Worm (Caenorhabditis elegans) whole organism, L2 larva: ENCODE data around the gene C14E2.4.
A peak's percentile ranks its signal among the peaks of the same experiment; 100 is the strongest.

ENCODE experiments used
- C34F6.9 ChIP-seq: fragments of 150-350 bp; optimal IDR thresholded peaks from 2 replicates; lab custom pipeline; 2014; ENCODE audit warnings: missing biosample characterization, missing genetic modification characterization
- F13H6.1 ChIP-seq: sonication (generic microtip); optimal IDR thresholded peaks from 2 replicates; lab custom pipeline; 2016; ENCODE audit warnings: missing genetic modification characterization, missing compliant biosample characterization
- Y55F3AM.14 ChIP-seq: fragments of 200-800 bp; sonication (Bioruptor generic); optimal IDR thresholded peaks from 2 replicates; lab custom pipeline; 2018; ENCODE audit warnings: mild to moderate bottlenecking, missing genetic modification characterization, missing compliant biosample characterization
- ZK546.5 ChIP-seq: sonication (generic microtip); optimal IDR thresholded peaks from 2 replicates; lab custom pipeline; 2017; ENCODE audit warnings: missing biosample characterization, missing genetic modification characterization
- alr-1 ChIP-seq: fragments of 150-350 bp; optimal IDR thresholded peaks from 2 replicates; lab custom pipeline; 2014; ENCODE audit warnings: missing biosample characterization, missing genetic modification characterization
- ama-1 ChIP-seq: fragments of 150-350 bp; optimal IDR thresholded peaks from 2 replicates; lab custom pipeline; 2018; ENCODE audit warnings: inconsistent platforms
- blmp-1 ChIP-seq: sonication (generic microtip); optimal IDR thresholded peaks from 2 replicates; lab custom pipeline; 2017; ENCODE audit warnings: missing genetic modification characterization, mild to moderate bottlenecking, missing compliant biosample characterization, antibody characterized with exemption, moderate library complexity; ENCODE audit not compliant: insufficient read depth
- ceh-16 ChIP-seq: fragments of 150-350 bp; optimal IDR thresholded peaks from 2 replicates; lab custom pipeline; 2014; ENCODE audit warnings: missing biosample characterization, missing genetic modification characterization
- ceh-82 ChIP-seq: fragments of 150-350 bp; optimal IDR thresholded peaks from 2 replicates; lab custom pipeline; 2014; ENCODE audit warnings: missing biosample characterization, missing genetic modification characterization
- crh-2 ChIP-seq: sonication (generic microtip); optimal IDR thresholded peaks from 2 replicates; lab custom pipeline; 2017; ENCODE audit warnings: missing biosample characterization, missing genetic modification characterization
- dmd-4 ChIP-seq: sonication (generic microtip); optimal IDR thresholded peaks from 2 replicates; lab custom pipeline; 2017; ENCODE audit warnings: missing biosample characterization, missing genetic modification characterization
- egl-27 ChIP-seq: sonication (generic microtip); optimal IDR thresholded peaks from 3 replicates; lab custom pipeline; 2017; ENCODE audit warnings: missing biosample characterization, missing genetic modification reagents, missing genetic modification characterization
- elt-1 ChIP-seq: fragments of 150-350 bp; optimal IDR thresholded peaks from 2 replicates; lab custom pipeline; 2014; ENCODE audit warnings: missing biosample characterization, missing genetic modification characterization
- elt-3 ChIP-seq: sonication (generic microtip); optimal IDR thresholded peaks from 2 replicates; lab custom pipeline; 2017; ENCODE audit warnings: missing biosample characterization, missing genetic modification characterization
- gmeb-1 ChIP-seq: fragments of 150-350 bp; optimal IDR thresholded peaks from 2 replicates; lab custom pipeline; 2014; ENCODE audit warnings: missing biosample characterization, missing genetic modification characterization
- lin-11 ChIP-seq: fragments of 150-350 bp; sonication (generic microtip); optimal IDR thresholded peaks from 2 replicates; lab custom pipeline; 2014; ENCODE audit warnings: missing biosample characterization, missing genetic modification characterization, inconsistent platforms, mixed read lengths
- lin-13 ChIP-seq: fragments of 150-350 bp; optimal IDR thresholded peaks from 2 replicates; lab custom pipeline; 2014; ENCODE audit warnings: missing biosample characterization, missing genetic modification reagents, missing genetic modification characterization
- lin-39 ChIP-seq: fragments of 150-350 bp; optimal IDR thresholded peaks from 2 replicates; lab custom pipeline; 2014; ENCODE audit warnings: missing biosample characterization, missing genetic modification reagents, missing genetic modification characterization
- lsy-2 ChIP-seq, 2 experiments: fragments of 150-350 bp in 1 of 2; sonication (generic microtip) in 1 of 2; optimal IDR thresholded peaks; 2 replicates each; lab custom pipeline; 2014 to 2017; ENCODE audit warnings: missing biosample characterization in 2 of 2, missing genetic modification characterization in 2 of 2
- mab-5 ChIP-seq: fragments of 150-350 bp; optimal IDR thresholded peaks from 2 replicates; lab custom pipeline; 2014; ENCODE audit warnings: missing biosample characterization, missing genetic modification characterization
- mbf-1 ChIP-seq: sonication (generic microtip); optimal IDR thresholded peaks from 2 replicates; lab custom pipeline; 2017; ENCODE audit warnings: missing biosample characterization, missing genetic modification characterization
- mdl-1 ChIP-seq, 2 experiments: fragments of 150-350 bp in 1 of 2; sonication (generic microtip) in 1 of 2; optimal IDR thresholded peaks; 2 replicates each; lab custom pipeline; 2017; ENCODE audit warnings: missing biosample characterization in 2 of 2, missing genetic modification characterization in 2 of 2
- nhr-10 ChIP-seq: sonication (generic microtip); optimal IDR thresholded peaks from 2 replicates; lab custom pipeline; 2017; ENCODE audit warnings: missing biosample characterization, missing genetic modification characterization
- nhr-11 ChIP-seq: fragments of 150-350 bp; optimal IDR thresholded peaks from 2 replicates; lab custom pipeline; 2014; ENCODE audit warnings: missing biosample characterization, missing genetic modification characterization
- nhr-12 ChIP-seq: fragments of 150-350 bp; optimal IDR thresholded peaks from 2 replicates; lab custom pipeline; 2014; ENCODE audit warnings: missing biosample characterization, missing genetic modification characterization
- nhr-129 ChIP-seq: fragments of 150-350 bp; optimal IDR thresholded peaks from 2 replicates; lab custom pipeline; 2014; ENCODE audit warnings: missing biosample characterization, missing genetic modification characterization
- nhr-21 ChIP-seq: fragments of 150-350 bp; optimal IDR thresholded peaks from 2 replicates; lab custom pipeline; 2014; ENCODE audit warnings: missing biosample characterization, missing genetic modification characterization
- nhr-237 ChIP-seq: fragments of 150-350 bp; optimal IDR thresholded peaks from 2 replicates; lab custom pipeline; 2014; ENCODE audit warnings: missing biosample characterization, missing genetic modification characterization
- nhr-25 ChIP-seq: fragments of 150-350 bp; sonication (generic microtip); optimal IDR thresholded peaks from 3 replicates; lab custom pipeline; 2014; ENCODE audit warnings: missing biosample characterization, missing genetic modification characterization
- nhr-6 ChIP-seq: fragments of 150-350 bp; optimal IDR thresholded peaks from 2 replicates; lab custom pipeline; 2014; ENCODE audit warnings: missing biosample characterization, missing genetic modification characterization
- nhr-77 ChIP-seq: fragments of 150-350 bp; optimal IDR thresholded peaks from 2 replicates; lab custom pipeline; 2014; ENCODE audit warnings: missing biosample characterization, missing genetic modification characterization
- peb-1 ChIP-seq: fragments of 150-350 bp; optimal IDR thresholded peaks from 2 replicates; lab custom pipeline; 2014; ENCODE audit warnings: missing biosample characterization, missing genetic modification characterization
- sem-4 ChIP-seq: fragments of 150-350 bp; optimal IDR thresholded peaks from 2 replicates; lab custom pipeline; 2014; ENCODE audit warnings: missing biosample characterization, missing genetic modification reagents, missing genetic modification characterization
- skn-1 ChIP-seq: sonication (generic microtip); optimal IDR thresholded peaks from 2 replicates; lab custom pipeline; 2017; ENCODE audit warnings: missing biosample characterization, missing genetic modification characterization
- sma-3 ChIP-seq: sonication (generic microtip); optimal IDR thresholded peaks from 2 replicates; lab custom pipeline; 2016; ENCODE audit warnings: missing genetic modification reagents, missing genetic modification characterization, missing compliant biosample characterization
- snpc-4 ChIP-seq: fragments of 150-350 bp; optimal IDR thresholded peaks from 2 replicates; lab custom pipeline; 2014; ENCODE audit warnings: missing biosample characterization, missing genetic modification characterization
- unc-39 ChIP-seq: fragments of 150-350 bp; optimal IDR thresholded peaks from 2 replicates; lab custom pipeline; 2014; ENCODE audit warnings: missing biosample characterization, missing genetic modification characterization
- unc-55 ChIP-seq: fragments of 150-350 bp; sonication (generic microtip); optimal IDR thresholded peaks from 3 replicates; lab custom pipeline; 2014; ENCODE audit warnings: missing biosample characterization, missing genetic modification reagents, missing genetic modification characterization
- unc-62 ChIP-seq: fragments of 150-350 bp; optimal IDR thresholded peaks from 2 replicates; lab custom pipeline; 2014; ENCODE audit warnings: missing biosample characterization, missing genetic modification reagents, missing genetic modification characterization
- ztf-1 ChIP-seq: fragments of 200-800 bp; sonication (Bioruptor generic); conservative IDR thresholded peaks from 2 replicates; pipeline ENCODE4 v1.3.6; 2022; ENCODE audit warnings: missing genetic modification characterization, missing compliant biosample characterization
- ztf-11 ChIP-seq: sonication (generic microtip); optimal IDR thresholded peaks from 2 replicates; lab custom pipeline; 2017; ENCODE audit warnings: missing biosample characterization, missing genetic modification characterization
- ztf-4 ChIP-seq: fragments of 150-350 bp; optimal IDR thresholded peaks from 2 replicates; lab custom pipeline; 2014; ENCODE audit warnings: missing biosample characterization, missing genetic modification characterization

C14E2.4 gene

DNA sequence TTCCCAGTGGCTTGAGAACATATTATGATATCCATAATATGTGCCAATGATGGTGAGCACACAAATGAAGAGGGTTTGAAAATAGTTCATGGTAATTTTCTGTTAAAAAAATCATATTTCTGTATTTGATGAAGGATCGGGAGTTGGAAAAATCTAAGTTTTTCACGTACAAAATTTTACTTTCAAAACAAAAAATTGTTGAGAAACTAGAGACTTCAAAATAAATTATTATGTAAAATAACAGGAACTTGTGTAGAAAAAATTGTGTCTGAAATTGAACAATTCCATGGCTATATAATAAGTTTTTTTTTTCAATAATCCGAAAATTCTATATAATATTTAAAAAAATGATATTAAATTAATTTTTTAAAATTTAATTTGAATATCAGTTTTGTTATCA lies at the start of gene C14E2.4:
Gene C14E2.4 (minus strand): TSS at position 101 of the 400 bp plus-strand sequence.
- TF ChIP-seq unc-62 (GFP tag; lab: Kevin White, UChicago), result no peak
- TF ChIP-seq C34F6.9 (tag; lab: Kevin White, UChicago), result no peak
- no peak for TF ChIP-seq lin-39 (tag; lab: Kevin White, UChicago)
- no peak for TF ChIP-seq nhr-12 (tag; lab: Kevin White, UChicago)
- no peak for TF ChIP-seq nhr-10 (tag; lab: Kevin White, UChicago)
- TF ChIP-seq lin-11, result no peak
- no peak for TF ChIP-seq F13H6.1 (tag; lab: Kevin White, UChicago)
- no peak for TF ChIP-seq egl-27 (tag; lab: Kevin White, UChicago)

DNA sequence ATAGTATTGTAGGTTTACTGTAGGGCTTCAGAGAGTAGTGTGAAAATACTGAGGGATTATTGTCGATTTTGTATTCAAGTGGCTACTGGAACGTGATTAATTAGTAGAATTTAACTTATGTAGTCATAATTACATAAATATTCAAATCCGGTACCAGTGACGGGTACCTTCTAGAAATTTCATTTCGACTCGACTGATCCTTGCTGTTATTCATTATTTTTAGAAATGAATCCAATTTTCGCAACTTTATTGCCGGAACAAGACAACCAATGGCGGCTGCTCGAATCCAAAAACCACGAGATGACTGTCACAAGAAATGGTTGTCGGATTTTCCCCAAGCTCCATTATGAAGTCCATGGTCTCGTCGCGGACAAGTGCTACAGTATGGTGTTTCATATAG lies 43.8 kb upstream of the C14E2.4 start, which contains the start of gene tbx-41:
Gene tbx-41 (plus strand): TSS at position 301 of the 400 bp plus-strand sequence.
- TF ChIP-seq ceh-16 (tag; lab: Kevin White, UChicago), result no peak
- TF ChIP-seq alr-1, result no peak
- no peak for TF ChIP-seq nhr-6 (tag; lab: Kevin White, UChicago)
- no peak for TF ChIP-seq snpc-4
- TF ChIP-seq lin-39 (tag; lab: Kevin White, UChicago), result no peak

DNA sequence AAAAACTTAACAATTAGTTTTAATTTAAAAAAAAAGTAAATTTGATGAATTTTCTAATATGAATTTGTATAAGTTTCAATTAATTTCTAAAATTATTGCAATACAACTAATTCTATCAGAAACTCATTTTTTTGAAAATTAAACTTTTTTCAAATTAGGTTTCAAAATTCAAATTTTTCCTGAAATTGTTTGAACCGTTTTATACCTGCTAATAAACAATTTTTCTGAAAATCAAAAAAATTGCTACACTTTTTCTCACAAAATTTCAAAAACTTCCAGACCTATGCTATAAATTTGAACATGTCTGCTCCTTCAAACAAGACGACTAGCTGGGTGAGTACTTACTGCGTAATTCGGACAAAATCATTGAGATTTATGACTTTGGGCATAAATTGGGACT lies 39.3 kb upstream of the C14E2.4 start, which contains the start of gene T26C11.8:
Gene T26C11.8 (plus strand): TSS at position 301 of the 400 bp plus-strand sequence.
- no peak for TF ChIP-seq ceh-82 (tag; lab: Kevin White, UChicago)
- no peak for TF ChIP-seq gmeb-1
- TF ChIP-seq elt-3, result no peak
- no peak for TF ChIP-seq lin-11
- no peak for TF ChIP-seq nhr-237 (tag; lab: Kevin White, UChicago)
- TF ChIP-seq F13H6.1 (tag; lab: Kevin White, UChicago), result no peak
- no peak for TF ChIP-seq ztf-11 (tag; lab: Kevin White, UChicago)
- TF ChIP-seq mdl-1 (tag; optimal IDR thresholded peaks at IDR 0.05; lab: Kevin White, UChicago), result no peak
- TF ChIP-seq skn-1, result no peak
- TF ChIP-seq peb-1 (tag; lab: Kevin White, UChicago), result no peak
- no peak for TF ChIP-seq nhr-77 (tag; lab: Kevin White, UChicago)
- no peak for TF ChIP-seq lin-39 (tag; lab: Kevin White, UChicago)
- no peak for TF ChIP-seq nhr-25 (tag; lab: Kevin White, UChicago)
- no peak for TF ChIP-seq mab-5 (tag; lab: Kevin White, UChicago)
- TF ChIP-seq ztf-1 (GFP tag; lab: Robert Waterston, UW), result no peak

DNA sequence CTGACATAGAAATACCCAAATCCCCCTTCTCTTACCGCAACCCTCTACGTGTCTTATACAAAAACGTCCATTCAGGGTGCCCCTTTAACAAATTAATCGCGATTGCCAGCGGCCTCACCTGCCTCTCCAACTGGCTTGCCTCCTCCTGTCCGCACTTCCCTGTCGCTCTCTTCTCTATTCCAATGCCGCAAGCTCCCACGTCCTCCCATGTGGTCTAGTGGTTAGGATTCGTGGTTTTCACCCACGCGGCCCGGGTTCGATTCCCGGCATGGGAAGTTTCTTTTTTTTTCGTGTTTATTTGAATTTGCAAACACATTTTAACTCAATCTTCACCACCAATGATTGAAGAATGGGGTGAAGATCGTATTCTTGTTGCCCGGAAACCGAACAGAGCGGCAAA lies 37.5 kb upstream of the C14E2.4 start:
- TF ChIP-seq unc-39 (tag; lab: Kevin White, UChicago) (no peak), unc-62 (GFP tag; lab: Kevin White, UChicago) (no peak), ama-1 (lab: Kevin White, UChicago) (no peak), F13H6.1 (tag; lab: Kevin White, UChicago) (peak; percentile 31), mbf-1 (no peak), sma-3 (peak; percentile 65), dmd-4 (tag; lab: Kevin White, UChicago) (no peak), lin-11 (peak; percentile 56), ZK546.5 (tag; lab: Kevin White, UChicago) (no peak), unc-55 (GFP tag; lab: Kevin White, UChicago) (peak; percentile 54), C34F6.9 (tag; lab: Kevin White, UChicago) (peak; percentile 14), alr-1 (no peak), nhr-237 (tag; lab: Kevin White, UChicago) (no peak), sem-4 (tag; lab: Kevin White, UChicago) (no peak), blmp-1 (tag; lab: Kevin White, UChicago) (no peak), peb-1 (tag; lab: Kevin White, UChicago) (no peak), elt-1 (tag; lab: Kevin White, UChicago) (no peak), ceh-16 (tag; lab: Kevin White, UChicago) (peak; percentile 7), ceh-82 (tag; lab: Kevin White, UChicago) (no peak), lin-13 (GFP tag; lab: Kevin White, UChicago) (peak; percentile 37), lin-39 (tag; lab: Kevin White, UChicago) (no peak), lsy-2 (tag; optimal IDR thresholded peaks at IDR 0.05; lab: Kevin White, UChicago) (peak in 1 of 2 experiments; percentile 62), nhr-21 (tag; lab: Kevin White, UChicago) (peak; percentile 35), ztf-4 (tag; lab: Kevin White, UChicago) (no peak), Y55F3AM.14 (GFP tag; lab: Kevin White, UChicago) (no peak), nhr-129 (tag; lab: Kevin White, UChicago) (peak; percentile 72), snpc-4 (no peak), nhr-6 (tag; lab: Kevin White, UChicago) (no peak), mdl-1 (tag; optimal IDR thresholded peaks at IDR 0.05; lab: Kevin White, UChicago) (peak in 1 of 2 experiments; percentile 17), nhr-12 (tag; lab: Kevin White, UChicago) (no peak), skn-1 (no peak), gmeb-1 (peak; percentile 50), crh-2 (tag; lab: Kevin White, UChicago) (no peak), nhr-25 (tag; lab: Kevin White, UChicago) (peak; percentile 10), nhr-11 (tag; lab: Kevin White, UChicago) (no peak), ztf-11 (tag; lab: Kevin White, UChicago) (no peak)
